Worm (Caenorhabditis elegans): ENCODE results near the gene srt-40.

srt-40 gene

ce11 chrV:2191122-2191521, 15.0 kb downstream of the srt-40 start, which contains the start of gene srbc-42:
Gene srbc-42, minus strand, starts transcription at chrV:2191222.
- no peak for TF ChIP-seq ref-1 (GFP tag; conservative IDR thresholded peaks at IDR 0.05)
- no peak for TF ChIP-seq tab-1 (GFP tag; IDR thresholded peaks at IDR 0.05)
- no peak for TF ChIP-seq cog-1 (tag; optimal IDR thresholded peaks at IDR 0.05)
- no peak for TF ChIP-seq med-1 (GFP tag; optimal IDR thresholded peaks at IDR 0.05; ENCODE audit: insufficient read depth)

- TF ChIP-seq med-1 (GFP tag; optimal IDR thresholded peaks at IDR 0.05; ENCODE audit: insufficient read depth) = no peak
These were observed 15.7 kb downstream of the srt-40 start for ce11 chrV:2190383-2190782.

ce11 chrV:2187864-2188345, 18.2 kb downstream of the srt-40 start, which contains the start of gene Y5H2B.3:
Gene Y5H2B.3, plus strand, starts transcription at chrV:2188295.
- TF ChIP-seq ztf-29 (GFP tag; IDR thresholded peaks at IDR 0.05) (no peak), med-1 (GFP tag; optimal IDR thresholded peaks at IDR 0.05; ENCODE audit: insufficient read depth) (no peak), tab-1 (GFP tag; IDR thresholded peaks at IDR 0.05) (no peak), flt-1 (GFP tag; IDR thresholded peaks at IDR 0.05) (no peak), T22C8.4 (GFP tag; IDR thresholded peaks at IDR 0.05) (no peak), cog-1 (tag; optimal IDR thresholded peaks at IDR 0.05) (no peak), ztf-23 (GFP tag; IDR thresholded peaks at IDR 0.05) (no peak), klf-2 (GFP tag; conservative IDR thresholded peaks at IDR 0.05) (no peak), ref-1 (GFP tag; conservative IDR thresholded peaks at IDR 0.05) (no peak)

- TF ChIP-seq klf-2 (GFP tag; conservative IDR thresholded peaks at IDR 0.05) = no peak
- TF ChIP-seq ztf-23 (GFP tag; IDR thresholded peaks at IDR 0.05) = peak; percentile 98
These were observed 20.6 kb downstream of the srt-40 start for ce11 chrV:2185486-2185885.

- TF ChIP-seq klf-2 (GFP tag; conservative IDR thresholded peaks at IDR 0.05) (no peak), ztf-23 (GFP tag; IDR thresholded peaks at IDR 0.05) (no peak), T22C8.4 (GFP tag; IDR thresholded peaks at IDR 0.05) (no peak), cog-1 (tag; optimal IDR thresholded peaks at IDR 0.05) (no peak), ref-1 (GFP tag; conservative IDR thresholded peaks at IDR 0.05) (no peak), tab-1 (GFP tag; IDR thresholded peaks at IDR 0.05) (no peak), ztf-29 (GFP tag; IDR thresholded peaks at IDR 0.05) (no peak), med-1 (GFP tag; optimal IDR thresholded peaks at IDR 0.05; ENCODE audit: insufficient read depth) (no peak), flt-1 (GFP tag; IDR thresholded peaks at IDR 0.05) (no peak)
These were observed 22.9 kb downstream of the srt-40 start, which contains the start of gene cyp-33C2 for ce11 chrV:2183162-2183561. Gene cyp-33C2, plus strand, starts transcription at chrV:2183488.

- TF ChIP-seq cog-1 (tag; optimal IDR thresholded peaks at IDR 0.05) = no peak
- no peak for TF ChIP-seq T22C8.4 (GFP tag; IDR thresholded peaks at IDR 0.05)
- TF ChIP-seq med-1 (GFP tag; optimal IDR thresholded peaks at IDR 0.05; ENCODE audit: insufficient read depth) = no peak
- TF ChIP-seq ref-1 (GFP tag; conservative IDR thresholded peaks at IDR 0.05) = no peak
- no peak for TF ChIP-seq ztf-29 (GFP tag; IDR thresholded peaks at IDR 0.05)
- TF ChIP-seq klf-2 (GFP tag; conservative IDR thresholded peaks at IDR 0.05) = no peak
- no peak for TF ChIP-seq flt-1 (GFP tag; IDR thresholded peaks at IDR 0.05)
- TF ChIP-seq ztf-23 (GFP tag; IDR thresholded peaks at IDR 0.05) = no peak
- TF ChIP-seq tab-1 (GFP tag; IDR thresholded peaks at IDR 0.05) = no peak
These were observed 24.3 kb downstream of the srt-40 start, which contains the start of gene srbc-16 for ce11 chrV:2181738-2182137. Gene srbc-16, plus strand, starts transcription at chrV:2182038.

ce11 chrV:2179214-2179613, 26.9 kb downstream of the srt-40 start, which contains the start of gene cyp-33C1:
Gene cyp-33C1, plus strand, starts transcription at chrV:2179514.
- no peak for TF ChIP-seq ref-1 (GFP tag; conservative IDR thresholded peaks at IDR 0.05)
- TF ChIP-seq T22C8.4 (GFP tag; IDR thresholded peaks at IDR 0.05) = no peak
- no peak for TF ChIP-seq klf-2 (GFP tag; conservative IDR thresholded peaks at IDR 0.05)
- no peak for TF ChIP-seq tab-1 (GFP tag; IDR thresholded peaks at IDR 0.05)

ce11 chrV:2177307-2177764, 28.7 kb downstream of the srt-40 start, which contains the start of gene srbc-17:
Gene srbc-17, plus strand, starts transcription at chrV:2177714.
- TF ChIP-seq ztf-23 (GFP tag; IDR thresholded peaks at IDR 0.05) = no peak
- no peak for TF ChIP-seq T22C8.4 (GFP tag; IDR thresholded peaks at IDR 0.05)
- TF ChIP-seq tab-1 (GFP tag; IDR thresholded peaks at IDR 0.05) = no peak
- TF ChIP-seq cog-1 (tag; optimal IDR thresholded peaks at IDR 0.05) = no peak

ce11 chrV:2175242-2175641, 30.8 kb downstream of the srt-40 start, which contains the start of gene C45H4.18:
Gene C45H4.18, plus strand, starts transcription at chrV:2175542.
- no peak for TF ChIP-seq klf-2 (GFP tag; conservative IDR thresholded peaks at IDR 0.05)
- no peak for TF ChIP-seq ref-1 (GFP tag; conservative IDR thresholded peaks at IDR 0.05)
- TF ChIP-seq flt-1 (GFP tag; IDR thresholded peaks at IDR 0.05) = no peak
- TF ChIP-seq cog-1 (tag; optimal IDR thresholded peaks at IDR 0.05) = no peak
- no peak for TF ChIP-seq med-1 (GFP tag; optimal IDR thresholded peaks at IDR 0.05; ENCODE audit: insufficient read depth)
- no peak for TF ChIP-seq ztf-23 (GFP tag; IDR thresholded peaks at IDR 0.05)
- no peak for TF ChIP-seq ztf-29 (GFP tag; IDR thresholded peaks at IDR 0.05)
- TF ChIP-seq tab-1 (GFP tag; IDR thresholded peaks at IDR 0.05) = no peak
- TF ChIP-seq T22C8.4 (GFP tag; IDR thresholded peaks at IDR 0.05) = no peak

ce11 chrV:2174465-2174864, 31.6 kb downstream of the srt-40 start:
- TF ChIP-seq tab-1 (GFP tag; IDR thresholded peaks at IDR 0.05) (no peak), ztf-23 (GFP tag; IDR thresholded peaks at IDR 0.05) (no peak), med-1 (GFP tag; optimal IDR thresholded peaks at IDR 0.05; ENCODE audit: insufficient read depth) (no peak), cog-1 (tag; optimal IDR thresholded peaks at IDR 0.05) (no peak), flt-1 (GFP tag; IDR thresholded peaks at IDR 0.05) (no peak), ref-1 (GFP tag; conservative IDR thresholded peaks at IDR 0.05) (no peak), ztf-29 (GFP tag; IDR thresholded peaks at IDR 0.05) (no peak)

- no peak for TF ChIP-seq ref-1 (GFP tag; conservative IDR thresholded peaks at IDR 0.05)
- TF ChIP-seq ztf-29 (GFP tag; IDR thresholded peaks at IDR 0.05) = no peak
- TF ChIP-seq flt-1 (GFP tag; IDR thresholded peaks at IDR 0.05) = no peak
- no peak for TF ChIP-seq cog-1 (tag; optimal IDR thresholded peaks at IDR 0.05)
- TF ChIP-seq tab-1 (GFP tag; IDR thresholded peaks at IDR 0.05) = no peak
- no peak for TF ChIP-seq ztf-23 (GFP tag; IDR thresholded peaks at IDR 0.05)
- no peak for TF ChIP-seq med-1 (GFP tag; optimal IDR thresholded peaks at IDR 0.05; ENCODE audit: insufficient read depth)
- no peak for TF ChIP-seq klf-2 (GFP tag; conservative IDR thresholded peaks at IDR 0.05)
- TF ChIP-seq T22C8.4 (GFP tag; IDR thresholded peaks at IDR 0.05) = no peak
These were observed 39.4 kb downstream of the srt-40 start, which contains the start of gene srbc-19 for ce11 chrV:2166679-2167078. Gene srbc-19, minus strand, starts transcription at chrV:2166779.

Measured in whole organism, midembryonic.